Worm (Caenorhabditis elegans) whole organism, mixed stage, embryonic: Measurements from ENCODE around the gene W01B6.5.

ENCODE experiments used
- ces-1 ChIP-seq: fragments of 150-350 bp; optimal IDR thresholded peaks from 2 replicates; lab custom pipeline; 2014; ENCODE audit warnings: missing biosample characterization, missing genetic modification reagents, missing genetic modification characterization
- elt-1 ChIP-seq: sonication (generic microtip); optimal IDR thresholded peaks from 2 replicates; lab custom pipeline; 2017; ENCODE audit warnings: missing genetic modification characterization, mild to moderate bottlenecking, missing compliant biosample characterization, antibody characterized with exemption, moderate library complexity, borderline replicate concordance; ENCODE audit not compliant: insufficient read depth
- hlh-1 ChIP-seq: fragments of 150-350 bp; optimal IDR thresholded peaks from 2 replicates; lab custom pipeline; 2014; ENCODE audit warnings: missing biosample characterization, missing genetic modification reagents, missing genetic modification characterization
- lin-13 ChIP-seq: fragments of 150-350 bp; optimal IDR thresholded peaks from 2 replicates; lab custom pipeline; 2014; ENCODE audit warnings: missing biosample characterization, missing genetic modification characterization
- lin-32 ChIP-seq: fragments of 200-800 bp; sonication (Bioruptor generic); optimal IDR thresholded peaks from 2 replicates; lab custom pipeline; 2018; ENCODE audit warnings: mild to moderate bottlenecking, missing genetic modification characterization, missing compliant biosample characterization
- mep-1 ChIP-seq: fragments of 150-350 bp; optimal IDR thresholded peaks from 2 replicates; lab custom pipeline; 2017; ENCODE audit warnings: missing biosample characterization, missing genetic modification reagents, missing genetic modification characterization, inconsistent platforms
- nhr-12 ChIP-seq: fragments of 150-350 bp; optimal IDR thresholded peaks from 2 replicates; lab custom pipeline; 2014; ENCODE audit warnings: missing biosample characterization, missing genetic modification characterization
- pha-4 ChIP-seq: fragments of 150-350 bp; optimal IDR thresholded peaks from 2 replicates; lab custom pipeline; 2018; ENCODE audit warnings: missing biosample characterization, missing genetic modification reagents, missing genetic modification characterization
- sptf-1 ChIP-seq: sonication (generic microtip); optimal IDR thresholded peaks from 2 replicates; lab custom pipeline; 2017; ENCODE audit warnings: mild to moderate bottlenecking, missing genetic modification characterization, moderate library complexity, missing compliant biosample characterization
- unc-120 ChIP-seq: sonication (generic microtip); optimal IDR thresholded peaks from 2 replicates; lab custom pipeline; 2017; ENCODE audit warnings: missing genetic modification characterization, missing compliant biosample characterization; ENCODE audit not compliant: poor library complexity, severe bottlenecking
- unc-62 ChIP-seq: fragments of 150-350 bp; optimal IDR thresholded peaks from 2 replicates; lab custom pipeline; 2014; ENCODE audit warnings: missing biosample characterization, missing genetic modification reagents, missing genetic modification characterization
- ztf-11 ChIP-seq: fragments of 150-350 bp; optimal IDR thresholded peaks from 2 replicates; lab custom pipeline; 2014; ENCODE audit warnings: missing biosample characterization, missing genetic modification characterization

DNA sequence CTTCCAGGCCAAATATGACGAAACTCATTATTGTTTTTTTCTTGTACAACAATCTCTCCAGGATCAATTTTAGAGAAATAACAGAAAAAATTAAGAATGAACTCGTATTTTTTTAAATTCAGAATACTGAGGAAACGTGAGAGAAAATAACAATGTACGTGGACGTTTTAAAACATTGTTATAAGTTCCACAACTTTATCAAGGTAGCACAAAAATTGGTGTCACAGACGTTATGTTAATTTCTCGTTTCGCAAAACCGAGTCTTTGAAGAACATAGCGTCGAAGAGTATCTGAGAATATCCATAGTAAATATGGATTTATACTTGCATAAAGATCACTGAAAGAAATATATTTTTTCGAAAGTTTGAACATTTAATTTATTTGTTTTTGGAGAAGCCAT is 24.9 kb upstream of the W01B6.5 start, which contains the start of gene T04B2.8:
- TF ChIP-seq unc-62 (GFP tag; lab: Kevin White, UChicago) (no peak), elt-1 (tag; lab: Kevin White, UChicago) (no peak), lin-13 (tag; lab: Kevin White, UChicago) (no peak), nhr-12 (tag; lab: Kevin White, UChicago) (no peak), pha-4 (tag; lab: Kevin White, UChicago) (no peak), unc-120 (tag; lab: Kevin White, UChicago) (no peak), mep-1 (tag; lab: Kevin White, UChicago) (no peak), sptf-1 (tag; lab: Kevin White, UChicago) (no peak), ztf-11 (tag; lab: Kevin White, UChicago) (no peak), lin-32 (GFP tag; lab: Kevin White, UChicago) (no peak), ces-1 (GFP tag; lab: Kevin White, UChicago) (no peak), hlh-1 (tag; lab: Kevin White, UChicago) (no peak)
